Fruit fly (Drosophila melanogaster) whole organism, prepupa: ENCODE measurements around the gene BthD.

ENCODE experiments used
- CG32006 ChIP-seq: fragments of 200-800 bp; sonication (Bioruptor generic); optimal IDR thresholded peaks from 3 replicates; lab custom pipeline; 2017; ENCODE audit warnings: missing biosample characterization, mild to moderate bottlenecking, missing genetic modification characterization
- CG4318 ChIP-seq: fragments of 200-800 bp; sonication (Bioruptor generic); optimal IDR thresholded peaks from 3 replicates; lab custom pipeline; 2017; ENCODE audit warnings: missing biosample characterization, mild to moderate bottlenecking, missing genetic modification characterization
- Eip78C ChIP-seq: fragments of 200-800 bp; sonication (Bioruptor generic); peaks from one replicate; lab custom pipeline; 2016; ENCODE audit warnings: missing biosample characterization, missing genetic modification characterization
- Eip93F ChIP-seq: fragments of 200-800 bp; sonication (Bioruptor generic); optimal IDR thresholded peaks from 2 replicates; lab custom pipeline; 2016; ENCODE audit warnings: missing biosample characterization, mild to moderate bottlenecking, missing genetic modification characterization
- Met ChIP-seq: fragments of 200-800 bp; sonication (Bioruptor generic); optimal IDR thresholded peaks from 3 replicates; lab custom pipeline; 2016; ENCODE audit warnings: missing biosample characterization, missing genetic modification characterization
- fd59A ChIP-seq: fragments of 200-800 bp; sonication (Bioruptor generic); optimal IDR thresholded peaks from 2 replicates; lab custom pipeline; 2017; ENCODE audit warnings: missing biosample characterization, mild to moderate bottlenecking, missing genetic modification characterization, missing genetic modification reagents
- fkh ChIP-seq: fragments of 200-800 bp; sonication (Bioruptor generic); optimal IDR thresholded peaks from 3 replicates; lab custom pipeline; 2017; ENCODE audit warnings: missing biosample characterization, mild to moderate bottlenecking, missing genetic modification characterization, moderate library complexity

dm6 chrX:13636810-13637209 is 24.9 kb downstream of the BthD start:
- TF ChIP-seq Eip93F (GFP tag; lab: Kevin White, UChicago): no peak
- TF ChIP-seq fkh (GFP tag; lab: Kevin White, UChicago): no peak
- no peak for TF ChIP-seq Met (GFP tag; lab: Kevin White, UChicago)
- TF ChIP-seq CG32006 (GFP tag; lab: Kevin White, UChicago): no peak
- TF ChIP-seq Eip78C (GFP tag; lab: Kevin White, UChicago): no peak
- TF ChIP-seq CG4318 (GFP tag; lab: Kevin White, UChicago): no peak
- no peak for TF ChIP-seq fd59A (GFP tag; lab: Kevin White, UChicago)
